Fruit fly (Drosophila melanogaster) whole organism: ENCODE measurements around the gene CG42824.

ENCODE experiments used
- CG8478 ChIP-seq: fragments of >200 bp; optimal IDR thresholded peaks from 2 replicates; lab custom pipeline; 2018; ENCODE audit warnings: inconsistent platforms
- Dll ChIP-seq: fragments of >200 bp; optimal IDR thresholded peaks from 2 replicates; lab custom pipeline; 2017
- EcR ChIP-seq, 2 experiments: fragments of >200 bp; optimal IDR thresholded peaks; 2 replicates each; lab custom pipeline; 2017; ENCODE audit warnings: missing biosample characterization in 2 of 2, missing genetic modification characterization in 2 of 2, missing genetic modification reagents in 2 of 2
- pan ChIP-seq: fragments of >200 bp; optimal IDR thresholded peaks from 2 replicates; lab custom pipeline; 2017
- psq ChIP-seq: fragments of >200 bp; optimal IDR thresholded peaks from 2 replicates; lab custom pipeline; 2017
- usp ChIP-seq: fragments of >200 bp; optimal IDR thresholded peaks from 2 replicates; lab custom pipeline; 2017; ENCODE audit warnings: missing biosample characterization, missing genetic modification characterization, mixed read lengths

CG42824 gene

DNA sequence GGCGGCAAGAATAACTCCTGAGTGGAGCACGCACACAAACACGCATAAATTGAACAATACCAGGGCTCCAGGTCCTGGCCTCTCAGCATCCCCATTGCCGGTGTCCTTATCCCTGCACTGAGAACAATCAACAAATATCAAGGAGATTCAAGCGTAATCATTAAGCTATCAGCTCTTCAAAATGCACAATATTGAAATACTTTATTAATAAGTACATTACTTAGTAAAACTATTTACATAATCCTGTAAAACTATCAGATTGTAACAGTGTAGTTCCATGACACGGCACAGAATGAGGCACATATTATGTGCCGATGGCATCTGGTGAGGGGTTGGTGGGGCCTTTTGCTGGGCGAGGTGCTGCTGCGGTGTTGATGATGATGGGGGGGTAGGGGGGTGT lies 35.2 kb downstream of the CG42824 start:
- TF ChIP-seq Dll (no peak), pan (lab: Kevin White, UChicago) (no peak), EcR (GFP tag; optimal IDR thresholded peaks at IDR 0.05; lab: Kevin White, UChicago) (no peak), usp (GFP tag; lab: Kevin White, UChicago) (no peak), CG8478 (no peak), psq (lab: Kevin White, UChicago) (no peak)

DNA sequence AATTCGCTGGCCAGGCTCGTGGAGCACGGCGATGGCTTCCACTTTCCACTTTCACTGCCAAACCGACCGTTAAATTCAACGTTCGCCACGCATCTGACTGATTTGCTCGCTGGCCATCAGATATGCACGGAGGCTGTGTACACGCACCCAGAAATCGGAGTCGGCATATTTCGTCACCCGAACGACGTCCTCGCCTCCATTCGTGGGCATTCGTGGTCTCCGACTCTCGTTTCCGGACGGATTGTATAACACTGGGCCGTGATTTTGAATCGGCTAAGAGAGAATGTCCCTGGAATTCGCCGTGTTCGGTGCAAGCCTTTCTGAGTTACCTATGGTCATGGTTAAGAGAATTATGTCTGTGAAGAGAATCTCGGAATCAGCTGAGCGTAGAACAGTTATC lies 40.3 kb downstream of the CG42824 start, which contains the start of gene beat-IIa:
TSS of gene beat-IIa (minus strand) at position 97 of the 400 bp plus-strand sequence.
- TF ChIP-seq CG8478: no peak
- no peak for TF ChIP-seq usp (GFP tag; lab: Kevin White, UChicago)
- no peak for TF ChIP-seq Dll
- TF ChIP-seq pan (lab: Kevin White, UChicago): no peak
- no peak for TF ChIP-seq EcR (GFP tag; optimal IDR thresholded peaks at IDR 0.05; lab: Kevin White, UChicago)
- TF ChIP-seq psq (lab: Kevin White, UChicago): no peak

DNA sequence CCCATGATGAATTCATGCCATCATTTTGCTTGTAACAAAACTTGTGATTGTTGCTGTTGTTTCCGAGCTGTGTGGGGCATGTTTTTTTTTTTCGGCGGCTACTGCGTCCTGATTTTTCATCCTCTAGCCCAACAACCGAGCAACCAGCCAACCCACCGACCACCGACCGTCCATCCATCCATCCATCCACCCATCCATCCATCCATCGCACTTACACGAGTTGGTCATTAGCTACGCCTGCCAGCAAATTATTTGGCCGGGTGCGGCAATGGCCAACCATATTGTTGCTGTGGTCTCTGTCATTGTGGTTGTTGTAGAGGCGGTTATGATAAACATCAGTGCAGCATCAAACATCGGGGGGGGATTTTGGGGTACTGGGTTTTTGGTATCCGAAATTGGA lies 46.9 kb downstream of the CG42824 start:
- TF ChIP-seq pan (lab: Kevin White, UChicago) (no peak), EcR (GFP tag; optimal IDR thresholded peaks at IDR 0.05; lab: Kevin White, UChicago) (no peak), usp (GFP tag; lab: Kevin White, UChicago) (no peak), psq (lab: Kevin White, UChicago) (no peak)
